Worm (Caenorhabditis elegans) whole organism, young adult: Measurements from ENCODE around the gene ugt-2.

Source experiments
- B0035.1 ChIP-seq: sonication (generic microtip); optimal IDR thresholded peaks from 2 replicates; lab custom pipeline; 2016; ENCODE audit warnings: missing genetic modification characterization, mild to moderate bottlenecking, missing compliant biosample characterization, missing genotype, missing genetic modification reagents
- B0261.1 ChIP-seq: sonication (generic microtip); optimal IDR thresholded peaks from 2 replicates; lab custom pipeline; 2016; ENCODE audit warnings: mild to moderate bottlenecking, missing genetic modification characterization, moderate library complexity, missing compliant biosample characterization
- F52B5.7 ChIP-seq: sonication (generic microtip); optimal IDR thresholded peaks from 2 replicates; lab custom pipeline; 2016; ENCODE audit warnings: mild to moderate bottlenecking, missing genetic modification characterization, missing compliant biosample characterization
- F55B11.4 ChIP-seq: sonication (generic microtip); optimal IDR thresholded peaks from 2 replicates; lab custom pipeline; 2016; ENCODE audit warnings: missing compliant biosample characterization, missing genetic modification characterization, borderline replicate concordance; ENCODE audit not compliant: insufficient read depth
- F57C9.4 ChIP-seq: sonication (generic microtip); optimal IDR thresholded peaks from 2 replicates; lab custom pipeline; 2017; ENCODE audit warnings: mild to moderate bottlenecking, missing genetic modification characterization, missing compliant biosample characterization
- K11D2.4 ChIP-seq: fragments of 200-800 bp; sonication (Bioruptor generic); IDR thresholded peaks from 2 replicates; pipeline ENCODE4 v1.3.6; 2022; ENCODE audit warnings: missing genetic modification reagents, missing genetic modification characterization, missing compliant biosample characterization
- T07F8.4 ChIP-seq: sonication (generic microtip); optimal IDR thresholded peaks from 2 replicates; lab custom pipeline; 2016; ENCODE audit warnings: mild to moderate bottlenecking, missing genetic modification characterization, moderate library complexity, missing compliant biosample characterization
- T26A5.8 ChIP-seq: sonication (generic microtip); optimal IDR thresholded peaks from 2 replicates; lab custom pipeline; 2016; ENCODE audit warnings: missing genetic modification characterization, missing compliant biosample characterization
- Y53F4B.3 ChIP-seq: fragments of 200-800 bp; sonication (Bioruptor generic); IDR thresholded peaks from 2 replicates; pipeline ENCODE4 v1.3.6; 2022; ENCODE audit warnings: missing genetic modification reagents, missing genetic modification characterization, missing compliant biosample characterization
- Y67H2A.10 ChIP-seq: fragments of 200-800 bp; sonication (Bioruptor generic); conservative IDR thresholded peaks from 2 replicates; pipeline ENCODE4 v1.3.6; 2022; ENCODE audit warnings: missing genetic modification reagents, missing genetic modification characterization, missing compliant biosample characterization
- Y79H2A.3 ChIP-seq: fragments of 200-800 bp; sonication (Bioruptor generic); conservative IDR thresholded peaks from 2 replicates; pipeline ENCODE4 v1.3.6; 2022; ENCODE audit warnings: missing genetic modification reagents, missing genetic modification characterization, missing compliant biosample characterization
- atf-7 ChIP-seq: sonication (generic microtip); optimal IDR thresholded peaks from 2 replicates; lab custom pipeline; 2017; ENCODE audit warnings: mild to moderate bottlenecking, missing genetic modification characterization, missing compliant biosample characterization
- attf-6 ChIP-seq: fragments of 200-800 bp; sonication (Bioruptor generic); IDR thresholded peaks from 2 replicates; pipeline ENCODE4 v1.3.6; 2022; ENCODE audit warnings: missing genetic modification reagents, missing genetic modification characterization, missing compliant biosample characterization
- ceh-27 ChIP-seq: fragments of 200-800 bp; sonication (Bioruptor generic); optimal IDR thresholded peaks from 2 replicates; lab custom pipeline; 2018; ENCODE audit warnings: mild to moderate bottlenecking, missing genetic modification characterization, moderate library complexity, missing compliant biosample characterization
- dpff-1 ChIP-seq: sonication (generic microtip); optimal IDR thresholded peaks from 2 replicates; lab custom pipeline; 2017; ENCODE audit warnings: mild to moderate bottlenecking, missing genetic modification characterization, missing compliant biosample characterization
- egl-18 ChIP-seq: fragments of 200-800 bp; sonication (Bioruptor generic); IDR thresholded peaks from 2 replicates; pipeline ENCODE4 v1.3.6; 2022; ENCODE audit warnings: missing genetic modification reagents, missing genetic modification characterization, missing compliant biosample characterization
- gei-17 ChIP-seq: fragments of 200-800 bp; sonication (Bioruptor generic); optimal IDR thresholded peaks from 2 replicates; lab custom pipeline; 2018; ENCODE audit warnings: mild to moderate bottlenecking, missing genetic modification characterization, missing compliant biosample characterization
- him-1 ChIP-seq: sonication (generic microtip); optimal IDR thresholded peaks from 2 replicates; lab custom pipeline; 2016; ENCODE audit warnings: missing genotype, missing genetic modification reagents, missing genetic modification characterization, missing compliant biosample characterization
- hrde-1 ChIP-seq: sonication (generic microtip); optimal IDR thresholded peaks from 2 replicates; lab custom pipeline; 2016; ENCODE audit warnings: missing genetic modification characterization, mild to moderate bottlenecking, missing compliant biosample characterization, moderate library complexity, missing genotype, missing genetic modification reagents, borderline replicate concordance
- hsf-1 ChIP-seq: fragments of 200-800 bp; sonication (Bioruptor generic); IDR thresholded peaks from 2 replicates; pipeline ENCODE4 v1.3.6; 2022; ENCODE audit warnings: missing genetic modification reagents, missing genetic modification characterization, missing compliant biosample characterization
- lag-1 ChIP-seq: fragments of 200-800 bp; sonication (Bioruptor generic); IDR thresholded peaks from 2 replicates; pipeline ENCODE4 v1.3.6; 2022; ENCODE audit warnings: missing genetic modification reagents, missing genetic modification characterization, missing compliant biosample characterization
- let-607 ChIP-seq, 2 experiments: fragments of 200-800 bp in 1 of 2; sonication (Bioruptor generic) in 1 of 2; sonication (generic microtip) in 1 of 2; optimal IDR thresholded peaks; 2 replicates each; lab custom pipeline; 2016 to 2018; ENCODE audit warnings: mild to moderate bottlenecking in 2 of 2, missing compliant biosample characterization in 2 of 2, missing genetic modification characterization in 2 of 2, moderate library complexity in 2 of 2, missing genotype in 1 of 2
- lsl-1 ChIP-seq: fragments of 200-800 bp; sonication (Bioruptor generic); optimal IDR thresholded peaks from 2 replicates; lab custom pipeline; 2018; ENCODE audit warnings: mild to moderate bottlenecking, missing genetic modification characterization, moderate library complexity, missing compliant biosample characterization
- lsy-27 ChIP-seq: sonication (generic microtip); optimal IDR thresholded peaks from 2 replicates; lab custom pipeline; 2017; ENCODE audit warnings: missing genetic modification characterization, mild to moderate bottlenecking, missing compliant biosample characterization, antibody characterized with exemption, missing genotype, borderline replicate concordance; ENCODE audit not compliant: insufficient read depth
- madf-6 ChIP-seq: fragments of 200-800 bp; sonication (Bioruptor generic); IDR thresholded peaks from 2 replicates; pipeline ENCODE4 v1.3.6; 2022; ENCODE audit warnings: missing genetic modification reagents, missing genetic modification characterization, missing compliant biosample characterization
- mcd-1 ChIP-seq: fragments of 200-800 bp; sonication (Bioruptor generic); IDR thresholded peaks from 2 replicates; pipeline ENCODE4 v1.3.6; 2022; ENCODE audit warnings: missing genetic modification reagents, missing genetic modification characterization, missing compliant biosample characterization
- mel-28 ChIP-seq: sonication (generic microtip); optimal IDR thresholded peaks from 2 replicates; lab custom pipeline; 2016; ENCODE audit warnings: borderline replicate concordance, mild to moderate bottlenecking, missing genetic modification characterization, missing compliant biosample characterization
- mes-4 ChIP-seq: sonication (generic microtip); optimal IDR thresholded peaks from 2 replicates; lab custom pipeline; 2016; ENCODE audit warnings: missing genotype, missing genetic modification characterization, missing compliant biosample characterization
- mxl-1 ChIP-seq: sonication (generic microtip); optimal IDR thresholded peaks from 2 replicates; lab custom pipeline; 2016; ENCODE audit warnings: missing genetic modification characterization, missing compliant biosample characterization
- nfya-2 ChIP-seq: fragments of 200-800 bp; sonication (Bioruptor generic); IDR thresholded peaks from 2 replicates; pipeline ENCODE4 v1.3.6; 2022; ENCODE audit warnings: missing genetic modification reagents, missing genetic modification characterization, missing compliant biosample characterization
- nhr-179 ChIP-seq: sonication (generic microtip); optimal IDR thresholded peaks from 2 replicates; lab custom pipeline; 2016; ENCODE audit warnings: mild to moderate bottlenecking, missing genetic modification characterization, missing compliant biosample characterization
- nhr-80 ChIP-seq: sonication (generic microtip); optimal IDR thresholded peaks from 2 replicates; lab custom pipeline; 2016; ENCODE audit warnings: missing genetic modification characterization, missing compliant biosample characterization
- nhr-90 ChIP-seq: sonication (generic microtip); optimal IDR thresholded peaks from 2 replicates; lab custom pipeline; 2016; ENCODE audit warnings: missing genotype, mild to moderate bottlenecking, missing genetic modification characterization, missing compliant biosample characterization
- rpc-1 ChIP-seq, 2 experiments: fragments of 150-350 bp in 1 of 2; sonication (generic microtip) in 1 of 2; optimal IDR thresholded peaks; 2 replicates each; lab custom pipeline; 2014 to 2018; ENCODE audit warnings: missing biosample characterization in 1 of 2, missing genetic modification characterization in 1 of 2, missing genetic modification reagents in 1 of 2, missing genotype in 1 of 2
- sdz-38 ChIP-seq: sonication (generic microtip); optimal IDR thresholded peaks from 2 replicates; lab custom pipeline; 2016; ENCODE audit warnings: missing genotype, missing genetic modification characterization, missing compliant biosample characterization
- snpc-3.4 ChIP-seq: sonication (generic microtip); optimal IDR thresholded peaks from 2 replicates; lab custom pipeline; 2017; ENCODE audit warnings: missing genetic modification characterization, mild to moderate bottlenecking, missing compliant biosample characterization, antibody characterized with exemption, moderate library complexity, missing genotype, missing genetic modification reagents
- sptf-2 ChIP-seq: fragments of 200-800 bp; sonication (Bioruptor generic); optimal IDR thresholded peaks from 2 replicates; lab custom pipeline; 2018; ENCODE audit warnings: mild to moderate bottlenecking, missing genetic modification characterization, missing compliant biosample characterization
- tbp1 ChIP-seq: fragments of 200-800 bp; sonication (Bioruptor generic); optimal IDR thresholded peaks from 2 replicates; lab custom pipeline; 2018; ENCODE audit warnings: mild to moderate bottlenecking, missing genetic modification characterization, missing compliant biosample characterization
- unc-130 ChIP-seq: sonication (generic microtip); optimal IDR thresholded peaks from 2 replicates; lab custom pipeline; 2016; ENCODE audit warnings: missing genetic modification reagents, missing genetic modification characterization, missing compliant biosample characterization
- unc-62 ChIP-seq: fragments of 150-350 bp; optimal IDR thresholded peaks from 2 replicates; lab custom pipeline; 2014; ENCODE audit warnings: missing biosample characterization, missing genetic modification reagents, missing genetic modification characterization
- xnd-1 ChIP-seq: sonication (generic microtip); optimal IDR thresholded peaks from 2 replicates; lab custom pipeline; 2016; ENCODE audit warnings: missing genotype, missing genetic modification reagents, missing genetic modification characterization, missing compliant biosample characterization
- zim-3 ChIP-seq: sonication (generic microtip); optimal IDR thresholded peaks from 2 replicates; lab custom pipeline; 2017; ENCODE audit warnings: mild to moderate bottlenecking, missing genetic modification characterization, moderate library complexity, missing compliant biosample characterization
- ztf-26 ChIP-seq: sonication (generic microtip); optimal IDR thresholded peaks from 2 replicates; lab custom pipeline; 2017; ENCODE audit warnings: missing genetic modification characterization, missing compliant biosample characterization

The ugt-2 gene

DNA sequence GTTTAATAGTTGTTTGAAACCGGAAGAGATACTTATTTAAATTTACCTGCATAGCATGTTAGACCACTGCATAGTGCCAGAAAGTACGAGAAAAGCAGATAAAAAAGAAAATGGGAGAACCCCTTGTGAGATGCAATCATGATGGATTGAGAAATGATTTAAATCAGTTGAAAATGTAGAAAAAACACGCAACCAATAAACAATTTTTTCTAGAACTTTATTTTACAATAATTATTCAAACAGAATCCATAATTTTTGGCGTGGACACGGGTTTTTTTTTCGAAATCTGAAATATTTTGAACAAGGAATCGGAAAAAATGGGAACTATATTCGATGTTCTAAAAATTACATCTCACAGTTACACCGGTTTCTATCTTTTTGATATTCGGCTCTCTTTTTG is 19.3 kb upstream of the ugt-2 start, which contains the start of gene AC3.12:
AC3.12 (minus strand) TSS at position 101 of the 400 bp plus-strand sequence.
- TF ChIP-seq ceh-27 (GFP tag; lab: Kevin White, UChicago) (no peak), B0261.1 (no peak), gei-17 (GFP tag; lab: Kevin White, UChicago) (no peak), snpc-3.4 (tag; lab: Kevin White, UChicago) (no peak), rpc-1 (optimal IDR thresholded peaks at IDR 0.05; lab: Kevin White, UChicago) (no peak), rpc-1 (tag; optimal IDR thresholded peaks at IDR 0.05; lab: Kevin White, UChicago) (no peak), mel-28 (no peak), nhr-179 (tag; lab: Kevin White, UChicago) (no peak), sptf-2 (GFP tag; lab: Kevin White, UChicago) (no peak), mxl-1 (tag; lab: Kevin White, UChicago) (no peak), F52B5.7 (tag; lab: Kevin White, UChicago) (no peak), mes-4 (tag; lab: Kevin White, UChicago) (no peak), lsl-1 (GFP tag; lab: Kevin White, UChicago) (no peak), Y53F4B.3 (GFP tag; lab: Robert Waterston, UW) (no peak), B0035.1 (tag; lab: Kevin White, UChicago) (no peak), lsy-27 (no peak), tbp1 (GFP tag; lab: Kevin White, UChicago) (no peak), unc-130 (GFP tag; lab: Kevin White, UChicago) (no peak), T07F8.4 (tag; lab: Kevin White, UChicago) (no peak)

DNA sequence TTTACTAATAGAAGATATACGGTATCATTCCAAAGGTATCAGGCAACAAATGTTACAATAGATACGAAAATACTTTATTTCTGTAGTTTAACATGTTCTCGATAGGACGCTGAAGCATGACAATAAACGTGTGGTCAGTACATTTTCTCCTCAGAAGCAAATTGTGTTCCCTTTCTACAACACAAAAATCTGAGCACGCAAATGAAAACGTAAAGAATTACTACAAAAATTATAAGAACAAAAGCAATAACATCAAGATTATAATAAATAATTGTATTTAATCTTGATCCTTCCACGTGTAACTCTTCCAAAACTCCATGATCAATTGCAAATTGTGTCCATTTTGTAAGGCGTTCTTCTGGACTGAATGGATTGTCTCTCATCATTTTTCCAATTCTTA is 18.8 kb upstream of the ugt-2 start:
- TF ChIP-seq xnd-1 = no peak
- TF ChIP-seq let-607 (tag; optimal IDR thresholded peaks at IDR 0.05; lab: Kevin White, UChicago) = no peak
- TF ChIP-seq attf-6 (GFP tag; lab: Robert Waterston, UW) = no peak
- TF ChIP-seq atf-7 = no peak
- no peak for TF ChIP-seq nhr-90 (tag; lab: Kevin White, UChicago)
- no peak for TF ChIP-seq madf-6 (GFP tag; lab: Robert Waterston, UW)
- no peak for TF ChIP-seq unc-62
- TF ChIP-seq ceh-27 (GFP tag; lab: Kevin White, UChicago) = no peak
- no peak for TF ChIP-seq hrde-1 (tag; lab: Kevin White, UChicago)
- no peak for TF ChIP-seq nfya-2 (GFP tag; lab: Robert Waterston, UW)
- TF ChIP-seq mel-28 = no peak
- TF ChIP-seq Y53F4B.3 (GFP tag; lab: Robert Waterston, UW) = no peak
- TF ChIP-seq egl-18 (GFP tag; lab: Robert Waterston, UW) = no peak
- no peak for TF ChIP-seq Y79H2A.3 (GFP tag; lab: Robert Waterston, UW)
- TF ChIP-seq K11D2.4 (GFP tag; lab: Robert Waterston, UW) = no peak

DNA sequence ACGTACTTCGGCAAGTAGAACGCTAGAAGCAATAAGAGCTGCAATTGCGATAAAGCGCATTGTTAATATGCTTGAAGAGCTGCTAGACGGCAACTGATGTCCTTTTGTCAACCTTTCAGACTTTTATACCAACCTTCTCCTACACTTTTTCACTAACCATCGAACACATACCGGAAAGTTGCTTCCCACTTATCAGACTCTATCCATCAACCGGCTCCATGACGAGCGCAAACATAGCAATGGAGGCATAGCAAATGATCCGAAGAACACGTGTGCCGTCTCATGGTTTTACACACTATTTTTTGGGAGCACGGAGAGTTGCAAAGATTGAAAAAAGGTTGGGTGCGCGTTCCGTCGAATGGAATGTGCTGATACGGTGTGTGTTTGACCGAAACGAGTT is 16.9 kb upstream of the ugt-2 start, which contains the start of gene abu-1:
abu-1 (minus strand) TSS at position 101 of the 400 bp plus-strand sequence.
- TF ChIP-seq rpc-1 (optimal IDR thresholded peaks at IDR 0.05; lab: Kevin White, UChicago) (no peak), rpc-1 (tag; optimal IDR thresholded peaks at IDR 0.05; lab: Kevin White, UChicago) (no peak), unc-130 (GFP tag; lab: Kevin White, UChicago) (no peak), mcd-1 (no peak), him-1 (tag; lab: Kevin White, UChicago) (no peak), nhr-80 (no peak), Y67H2A.10 (GFP tag; lab: Robert Waterston, UW) (no peak), ztf-26 (no peak), mxl-1 (tag; lab: Kevin White, UChicago) (no peak), T07F8.4 (tag; lab: Kevin White, UChicago) (no peak), hsf-1 (no peak), dpff-1 (tag; lab: Kevin White, UChicago) (no peak), lag-1 (GFP tag; lab: Robert Waterston, UW) (no peak), T26A5.8 (tag; lab: Kevin White, UChicago) (no peak), xnd-1 (no peak), F57C9.4 (tag; lab: Kevin White, UChicago) (no peak), F55B11.4 (tag; lab: Kevin White, UChicago) (no peak), zim-3 (no peak), ceh-27 (GFP tag; lab: Kevin White, UChicago) (no peak), sdz-38 (tag; lab: Kevin White, UChicago) (no peak)
